Worm (Caenorhabditis elegans) whole organism, late embryonic: Measurements from ENCODE around the gene pat-2.

ENCODE experiments used
- C08G9.2 ChIP-seq: sonication (generic microtip); optimal IDR thresholded peaks from 2 replicates; lab custom pipeline; 2016; ENCODE audit warnings: mild to moderate bottlenecking, missing genetic modification characterization, moderate library complexity, missing compliant biosample characterization
- C38D4.7 ChIP-seq: fragments of 200-800 bp; sonication (Bioruptor generic); optimal IDR thresholded peaks from 2 replicates; lab custom pipeline; 2018; ENCODE audit warnings: mild to moderate bottlenecking, missing genetic modification characterization, moderate library complexity, missing compliant biosample characterization
- F13H6.1 ChIP-seq: sonication (generic microtip); optimal IDR thresholded peaks from 2 replicates; lab custom pipeline; 2016; ENCODE audit warnings: missing genetic modification characterization, missing compliant biosample characterization
- T23F11.4 ChIP-seq: fragments of 200-800 bp; sonication (Bioruptor generic); optimal IDR thresholded peaks from 2 replicates; lab custom pipeline; 2018; ENCODE audit warnings: mild to moderate bottlenecking, missing genetic modification characterization, missing compliant biosample characterization
- ceh-14 ChIP-seq: sonication (generic microtip); optimal IDR thresholded peaks from 2 replicates; lab custom pipeline; 2016; ENCODE audit warnings: missing genotype, missing genetic modification characterization, missing compliant biosample characterization
- ceh-18 ChIP-seq: sonication (generic microtip); optimal IDR thresholded peaks from 2 replicates; lab custom pipeline; 2016; ENCODE audit warnings: missing genetic modification characterization, missing compliant biosample characterization
- ceh-2 ChIP-seq: sonication (generic microtip); optimal IDR thresholded peaks from 2 replicates; lab custom pipeline; 2016; ENCODE audit warnings: missing genotype, missing genetic modification characterization, missing compliant biosample characterization
- ceh-24 ChIP-seq: sonication (generic microtip); optimal IDR thresholded peaks from 2 replicates; lab custom pipeline; 2016; ENCODE audit warnings: mild to moderate bottlenecking, missing genetic modification characterization, missing compliant biosample characterization
- ceh-34 ChIP-seq: sonication (generic microtip); optimal IDR thresholded peaks from 2 replicates; lab custom pipeline; 2016; ENCODE audit warnings: mild to moderate bottlenecking, missing genetic modification characterization, missing compliant biosample characterization
- ceh-6 ChIP-seq: fragments of 200-800 bp; sonication (Bioruptor generic); optimal IDR thresholded peaks from 2 replicates; lab custom pipeline; 2018; ENCODE audit warnings: mild to moderate bottlenecking, missing genetic modification characterization, missing compliant biosample characterization
- che-1 ChIP-seq: sonication (generic microtip); optimal IDR thresholded peaks from 2 replicates; lab custom pipeline; 2016; ENCODE audit warnings: mild to moderate bottlenecking, missing genetic modification characterization, missing compliant biosample characterization
- dmd-4 ChIP-seq: sonication (generic microtip); optimal IDR thresholded peaks from 2 replicates; lab custom pipeline; 2016; ENCODE audit warnings: borderline replicate concordance, missing genetic modification characterization, missing compliant biosample characterization
- dve-1 ChIP-seq: sonication (generic microtip); optimal IDR thresholded peaks from 2 replicates; lab custom pipeline; 2017; ENCODE audit warnings: antibody characterized with exemption, mild to moderate bottlenecking, missing genetic modification characterization, missing compliant biosample characterization
- elt-2 ChIP-seq: sonication (generic microtip); optimal IDR thresholded peaks from 2 replicates; lab custom pipeline; 2016; ENCODE audit warnings: missing genetic modification reagents, missing genetic modification characterization, missing compliant biosample characterization
- ets-4 ChIP-seq: sonication (generic microtip); optimal IDR thresholded peaks from 2 replicates; lab custom pipeline; 2016; ENCODE audit warnings: missing genetic modification characterization, missing compliant biosample characterization
- fax-1 ChIP-seq: sonication (generic microtip); optimal IDR thresholded peaks from 2 replicates; lab custom pipeline; 2016; ENCODE audit warnings: missing genotype, missing genetic modification characterization, missing compliant biosample characterization
- fkh-6 ChIP-seq: sonication (generic microtip); optimal IDR thresholded peaks from 2 replicates; lab custom pipeline; 2016; ENCODE audit warnings: missing genetic modification characterization, missing compliant biosample characterization
- gmeb-2 ChIP-seq: sonication (generic microtip); optimal IDR thresholded peaks from 2 replicates; lab custom pipeline; 2016; ENCODE audit warnings: missing genetic modification characterization, inconsistent platforms, missing compliant biosample characterization
- hlh-8 ChIP-seq: sonication (generic microtip); optimal IDR thresholded peaks from 2 replicates; lab custom pipeline; 2016; ENCODE audit warnings: missing genotype, missing genetic modification characterization, missing compliant biosample characterization
- lim-6 ChIP-seq: sonication (generic microtip); optimal IDR thresholded peaks from 2 replicates; lab custom pipeline; 2016; ENCODE audit warnings: missing genetic modification characterization, missing compliant biosample characterization
- madf-2 ChIP-seq: sonication (generic microtip); optimal IDR thresholded peaks from 2 replicates; lab custom pipeline; 2017; ENCODE audit warnings: missing genetic modification characterization, missing compliant biosample characterization
- mec-3 ChIP-seq: sonication (generic microtip); optimal IDR thresholded peaks from 2 replicates; lab custom pipeline; 2016; ENCODE audit warnings: borderline replicate concordance, missing genetic modification characterization, missing compliant biosample characterization
- nfya-1 ChIP-seq: sonication (generic microtip); optimal IDR thresholded peaks from 2 replicates; lab custom pipeline; 2017; ENCODE audit warnings: missing genetic modification characterization, mild to moderate bottlenecking, missing compliant biosample characterization, antibody characterized with exemption, moderate library complexity
- nhr-11 ChIP-seq: fragments of 150-350 bp; optimal IDR thresholded peaks from 2 replicates; lab custom pipeline; 2014; ENCODE audit warnings: missing biosample characterization, missing genetic modification characterization
- npax-4 ChIP-seq: sonication (generic microtip); optimal IDR thresholded peaks from 2 replicates; lab custom pipeline; 2016; ENCODE audit warnings: missing genetic modification characterization, missing compliant biosample characterization
- odd-2 ChIP-seq: sonication (generic microtip); optimal IDR thresholded peaks from 2 replicates; lab custom pipeline; 2017; ENCODE audit warnings: antibody characterized with exemption, mild to moderate bottlenecking, missing genetic modification characterization, missing compliant biosample characterization
- pag-3 ChIP-seq: sonication (generic microtip); optimal IDR thresholded peaks from 2 replicates; lab custom pipeline; 2016; ENCODE audit warnings: missing compliant biosample characterization, missing genetic modification characterization, borderline replicate concordance
- pat-9 ChIP-seq: fragments of 200-800 bp; sonication (Bioruptor generic); optimal IDR thresholded peaks from 2 replicates; lab custom pipeline; 2018; ENCODE audit warnings: mild to moderate bottlenecking, missing genetic modification characterization, moderate library complexity, missing compliant biosample characterization
- pros-1 ChIP-seq: fragments of 150-350 bp; optimal IDR thresholded peaks from 2 replicates; lab custom pipeline; 2014; ENCODE audit warnings: missing biosample characterization, missing genetic modification reagents, missing genetic modification characterization
- rnt-1 ChIP-seq: sonication (generic microtip); optimal IDR thresholded peaks from 2 replicates; lab custom pipeline; 2016; ENCODE audit warnings: missing genetic modification characterization, missing compliant biosample characterization
- sox-4 ChIP-seq: sonication (generic microtip); optimal IDR thresholded peaks from 2 replicates; lab custom pipeline; 2017; ENCODE audit warnings: mild to moderate bottlenecking, missing genetic modification characterization, inconsistent platforms, missing compliant biosample characterization
- syd-9 ChIP-seq: sonication (generic microtip); optimal IDR thresholded peaks from 2 replicates; lab custom pipeline; 2016; ENCODE audit warnings: mild to moderate bottlenecking, missing genetic modification characterization, moderate library complexity, missing compliant biosample characterization
- tbx-2 ChIP-seq: sonication (generic microtip); optimal IDR thresholded peaks from 2 replicates; lab custom pipeline; 2016; ENCODE audit warnings: missing genetic modification characterization, missing compliant biosample characterization
- unc-55 ChIP-seq: sonication (generic microtip); optimal IDR thresholded peaks from 2 replicates; lab custom pipeline; 2017; ENCODE audit warnings: missing biosample characterization, missing genetic modification reagents, missing genetic modification characterization
- unc-86 ChIP-seq: sonication (generic microtip); optimal IDR thresholded peaks from 2 replicates; lab custom pipeline; 2016; ENCODE audit warnings: missing genetic modification characterization, missing compliant biosample characterization
- zip-5 ChIP-seq: sonication (generic microtip); optimal IDR thresholded peaks from 2 replicates; lab custom pipeline; 2016; ENCODE audit warnings: missing genetic modification characterization, missing compliant biosample characterization

pat-2 gene

DNA sequence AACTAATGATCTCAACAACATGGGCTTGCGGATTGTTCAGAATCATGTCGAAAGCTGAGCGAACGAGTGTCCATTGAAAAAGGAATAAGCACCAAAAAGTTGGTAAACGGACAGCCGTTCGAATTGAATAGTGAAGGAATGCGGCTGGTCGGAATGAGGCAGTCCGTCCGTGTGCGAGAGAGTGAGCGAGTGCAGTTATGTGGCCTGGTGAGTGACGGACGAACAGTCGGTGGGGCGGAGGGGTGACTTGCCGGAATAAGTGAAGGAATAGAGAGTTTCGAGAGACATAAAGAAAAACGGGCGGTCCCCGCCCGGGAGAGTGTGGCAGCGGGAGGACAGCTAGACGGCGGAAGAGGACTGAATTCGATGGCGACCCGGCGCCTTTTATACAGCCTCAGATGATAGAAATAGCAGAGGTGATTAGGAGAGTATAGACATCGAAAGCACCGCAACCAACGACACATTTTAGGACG, 46.6 kb downstream of the pat-2 start (continued):
- TF ChIP-seq pat-9 (tag; lab: Kevin White, UChicago) (peak; percentile 46), ceh-2 (no peak), npax-4 (tag; lab: Kevin White, UChicago) (no peak), F13H6.1 (peak; percentile 41), odd-2 (no peak), tbx-2 (tag; lab: Kevin White, UChicago) (peak; percentile 73), unc-55 (GFP tag; lab: Kevin White, UChicago) (peak; percentile 17), fkh-6 (tag; lab: Kevin White, UChicago) (peak; percentile 3), ets-4 (peak; percentile 66), pag-3 (no peak), ceh-34 (tag; lab: Kevin White, UChicago) (peak; percentile 72)

DNA sequence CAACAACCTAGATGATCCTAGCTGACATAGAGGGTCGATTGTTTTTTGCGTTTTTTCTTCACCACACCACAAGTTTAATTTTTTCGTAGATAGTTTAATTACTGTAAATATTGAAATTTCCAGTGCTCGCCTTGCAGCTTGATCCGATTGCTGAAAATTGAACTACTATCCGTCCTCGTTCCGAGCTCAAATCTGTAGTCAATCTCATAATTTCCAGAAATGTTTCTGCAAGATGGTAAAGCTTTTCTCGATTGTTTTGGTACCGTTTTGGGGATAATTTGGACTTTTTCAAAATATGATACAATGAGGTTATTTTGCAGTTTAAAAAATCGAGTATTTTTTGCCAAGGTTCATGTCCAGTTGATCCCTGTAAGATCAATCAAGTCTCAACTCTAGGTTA, 47.3 kb downstream of the pat-2 start:
- TF ChIP-seq C38D4.7 (GFP tag; lab: Kevin White, UChicago) = no peak
- TF ChIP-seq lim-6 (tag; lab: Kevin White, UChicago) = no peak
- no peak for TF ChIP-seq unc-55 (GFP tag; lab: Kevin White, UChicago)
- TF ChIP-seq fax-1 = no peak
- no peak for TF ChIP-seq pat-9 (tag; lab: Kevin White, UChicago)
- TF ChIP-seq che-1 (tag; lab: Kevin White, UChicago) = no peak
- no peak for TF ChIP-seq ceh-24 (tag; lab: Kevin White, UChicago)

DNA sequence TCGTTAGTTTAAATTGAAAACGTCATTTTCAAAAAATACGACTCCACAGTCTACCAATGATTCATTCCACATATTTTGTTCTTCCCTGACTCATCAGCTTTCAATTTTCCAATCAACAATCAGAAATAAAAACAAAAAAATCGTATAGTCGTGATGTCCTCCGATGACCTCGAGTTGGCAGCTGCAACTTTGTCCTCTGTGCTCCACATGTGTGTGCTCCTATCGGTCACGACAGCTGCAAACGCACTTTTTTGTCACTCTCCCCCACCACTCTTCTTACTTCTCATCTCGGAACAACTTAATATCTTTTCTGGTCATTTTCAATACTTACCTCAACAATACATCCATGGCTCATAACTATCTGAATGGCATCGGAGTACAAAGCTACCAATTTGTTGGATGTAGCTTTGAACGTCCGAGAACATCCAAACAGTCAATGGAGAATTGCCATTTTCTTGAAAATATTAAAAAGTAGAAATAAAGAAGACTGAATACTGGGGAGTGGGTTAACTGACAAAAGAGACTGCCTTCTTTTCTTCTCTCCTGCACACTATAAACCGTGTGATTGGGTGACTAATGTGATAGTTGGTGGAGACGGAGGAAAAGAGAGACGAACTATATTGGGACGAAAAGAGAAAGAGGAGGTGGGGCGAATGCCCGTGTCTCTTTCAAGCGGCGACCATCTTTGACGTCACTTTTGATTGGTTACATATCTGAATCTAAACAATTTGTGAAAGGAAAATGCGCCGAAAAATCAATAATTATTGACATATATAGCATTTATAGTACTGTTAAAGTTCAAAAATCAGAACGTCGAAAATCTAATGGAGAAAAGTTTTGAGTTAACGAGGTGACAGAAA, 48.5 kb downstream of the pat-2 start:
- TF ChIP-seq rnt-1 (no peak), C38D4.7 (GFP tag; lab: Kevin White, UChicago) (no peak), nfya-1 (tag; lab: Kevin White, UChicago) (no peak)

DNA sequence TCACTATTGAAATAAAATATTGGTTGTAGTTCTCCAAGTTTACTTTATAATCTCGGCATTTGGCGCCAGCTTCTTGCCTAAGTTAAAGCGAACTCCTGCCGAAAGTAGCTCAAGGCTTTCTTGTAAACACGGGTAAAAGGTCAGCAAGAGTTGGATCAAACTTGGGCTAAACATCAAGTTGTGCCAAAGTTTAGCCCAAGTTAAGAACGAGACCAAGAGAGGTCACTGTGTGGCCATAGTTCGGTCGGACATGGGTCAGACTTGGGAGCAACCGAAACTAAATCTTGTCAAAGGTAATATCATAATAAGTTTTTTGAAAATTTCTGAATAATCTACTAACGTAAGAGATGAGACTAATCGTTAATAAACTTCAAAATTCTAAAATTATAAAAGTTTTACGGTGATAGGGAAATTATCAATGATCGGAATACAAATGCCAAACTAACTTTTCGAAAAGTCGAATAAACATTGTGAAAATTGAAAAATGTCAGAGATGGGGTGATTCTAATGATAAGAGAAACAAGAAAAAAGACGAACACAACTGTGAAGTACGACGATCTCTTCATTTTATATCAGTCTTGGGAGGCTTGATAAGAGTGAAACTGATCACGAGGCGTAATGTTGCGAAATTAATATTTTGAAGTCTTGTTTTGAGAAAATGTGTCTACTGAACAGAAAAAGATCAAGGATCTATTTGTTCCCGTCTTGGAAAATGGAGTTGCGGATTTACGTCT, 49.4 kb downstream of the pat-2 start:
- TF ChIP-seq elt-2 (tag; lab: Kevin White, UChicago) (peak; percentile 17), ceh-14 (tag; lab: Kevin White, UChicago) (no peak)
- TF ChIP-seq, all 69 proteins: peak for 1

DNA sequence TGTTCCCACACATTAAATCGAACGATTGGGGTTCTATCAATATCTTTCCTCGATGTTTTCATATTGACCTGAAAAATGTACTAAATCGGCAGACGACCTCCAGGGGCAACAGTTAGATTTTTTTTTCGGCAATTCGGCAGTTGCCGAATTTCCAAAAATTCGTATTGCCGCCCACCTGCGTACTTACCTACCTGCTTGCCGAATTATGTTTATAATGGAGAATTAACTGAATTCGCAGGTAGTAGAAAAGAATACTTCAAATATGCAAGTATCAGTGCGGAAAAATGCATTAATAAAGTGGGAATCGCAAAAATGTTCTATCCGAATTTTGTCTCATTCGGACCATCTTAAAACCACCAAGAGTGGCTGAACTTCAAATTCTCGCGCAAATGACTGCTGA, 51.0 kb downstream of the pat-2 start:
- no peak for TF ChIP-seq dmd-4 (tag; lab: Kevin White, UChicago)
- no peak for TF ChIP-seq rnt-1
- TF ChIP-seq fax-1 = no peak
- no peak for TF ChIP-seq ets-4
- TF ChIP-seq unc-86 (tag; lab: Kevin White, UChicago) = no peak
- no peak for TF ChIP-seq gmeb-2 (tag; lab: Kevin White, UChicago)
- TF ChIP-seq nhr-11 (tag; lab: Kevin White, UChicago) = no peak
- no peak for TF ChIP-seq ceh-6 (GFP tag; lab: Kevin White, UChicago)
- no peak for TF ChIP-seq pros-1 (tag; lab: Kevin White, UChicago)
- no peak for TF ChIP-seq syd-9 (tag; lab: Kevin White, UChicago)
- no peak for TF ChIP-seq madf-2
- TF ChIP-seq hlh-8 (tag; lab: Kevin White, UChicago) = no peak
- TF ChIP-seq T23F11.4 = no peak
- no peak for TF ChIP-seq C08G9.2 (tag; lab: Kevin White, UChicago)
- no peak for TF ChIP-seq npax-4 (tag; lab: Kevin White, UChicago)
- TF ChIP-seq sox-4 (tag; lab: Kevin White, UChicago) = no peak
- TF ChIP-seq dve-1 (tag; lab: Kevin White, UChicago) = no peak
- TF ChIP-seq zip-5 = no peak
- TF ChIP-seq mec-3 = no peak
- no peak for TF ChIP-seq ceh-18 (tag; lab: Kevin White, UChicago)
